Worm (Caenorhabditis elegans): Measurements from ENCODE around the gene srb-5.

DNA sequence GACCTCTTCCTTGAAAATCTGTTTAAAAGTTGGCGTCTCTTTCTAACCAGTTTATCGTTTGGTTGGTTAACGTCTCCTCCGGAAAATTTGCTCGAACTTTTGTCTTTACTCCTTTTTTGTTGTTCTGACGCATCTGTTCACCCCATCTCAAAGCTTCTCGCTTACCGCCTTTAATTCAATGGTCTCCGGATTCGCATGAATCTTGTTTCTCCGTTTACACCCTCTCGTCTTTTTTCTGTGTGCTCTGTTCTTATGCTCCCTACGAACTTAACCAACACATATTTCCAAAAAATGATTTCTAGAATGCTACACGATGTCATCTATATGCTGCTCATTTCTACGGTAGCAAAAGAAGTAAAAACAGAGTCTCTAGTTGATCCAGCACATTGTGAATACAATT, 33.1 kb downstream of the srb-5 start, which contains the start of gene lgc-56:
- TF ChIP-seq mep-1 (tag; optimal IDR thresholded peaks at IDR 0.05) (no peak), spr-3 (GFP tag; optimal IDR thresholded peaks at IDR 0.05) (no peak), hmg-1.1 (GFP tag; IDR thresholded peaks at IDR 0.05) (no peak), nhr-6 (tag; optimal IDR thresholded peaks at IDR 0.05) (no peak), unc-130 (GFP tag; optimal IDR thresholded peaks at IDR 0.05) (no peak), daf-19 (GFP tag; conservative IDR thresholded peaks at IDR 0.05) (no peak), nhr-237 (tag; optimal IDR thresholded peaks at IDR 0.05) (no peak)
